Worm (Caenorhabditis elegans) whole organism, young adult: ENCODE data around the gene acbp-4.

Experiments
- B0035.1 ChIP-seq: sonication (generic microtip); optimal IDR thresholded peaks from 2 replicates; lab custom pipeline; 2016; ENCODE audit warnings: missing genetic modification characterization, mild to moderate bottlenecking, missing compliant biosample characterization, missing genotype, missing genetic modification reagents
- D2030.7 ChIP-seq: fragments of 200-800 bp; sonication (Bioruptor generic); IDR thresholded peaks from 2 replicates; pipeline ENCODE4 v1.3.6; 2022; ENCODE audit warnings: missing genetic modification reagents, missing genetic modification characterization, missing compliant biosample characterization
- F22D6.2 ChIP-seq: sonication (generic microtip); optimal IDR thresholded peaks from 2 replicates; lab custom pipeline; 2016; ENCODE audit warnings: mild to moderate bottlenecking, missing genetic modification characterization, missing compliant biosample characterization
- F49E8.2 ChIP-seq: sonication (generic microtip); optimal IDR thresholded peaks from 3 replicates; lab custom pipeline; 2017; ENCODE audit warnings: missing genetic modification characterization, mild to moderate bottlenecking, missing compliant biosample characterization, antibody characterized with exemption, moderate library complexity; ENCODE audit not compliant: insufficient read depth
- F57A8.1 ChIP-seq: fragments of 200-800 bp; sonication (Bioruptor generic); optimal IDR thresholded peaks from 2 replicates; lab custom pipeline; 2018; ENCODE audit warnings: mild to moderate bottlenecking, missing genetic modification characterization, moderate library complexity, missing compliant biosample characterization
- T07F8.4 ChIP-seq: sonication (generic microtip); optimal IDR thresholded peaks from 2 replicates; lab custom pipeline; 2016; ENCODE audit warnings: mild to moderate bottlenecking, missing genetic modification characterization, moderate library complexity, missing compliant biosample characterization
- Y79H2A.3 ChIP-seq: fragments of 200-800 bp; sonication (Bioruptor generic); conservative IDR thresholded peaks from 2 replicates; pipeline ENCODE4 v1.3.6; 2022; ENCODE audit warnings: missing genetic modification reagents, missing genetic modification characterization, missing compliant biosample characterization
- ama-1 ChIP-seq, 3 experiments: fragments of 150-350 bp in 1 of 3; sonication (generic microtip) in 2 of 3; optimal IDR thresholded peaks; 2 replicates each; lab custom pipeline; 2014 to 2018; ENCODE audit warnings: missing biosample characterization in 2 of 3, missing genetic modification characterization in 2 of 3, missing genetic modification reagents in 2 of 3
- attf-5 ChIP-seq: fragments of 200-800 bp; sonication (Bioruptor generic); optimal IDR thresholded peaks from 2 replicates; lab custom pipeline; 2018; ENCODE audit warnings: mild to moderate bottlenecking, missing genetic modification characterization, missing compliant biosample characterization
- bed-2 ChIP-seq: fragments of 200-800 bp; sonication (Bioruptor generic); IDR thresholded peaks from 2 replicates; pipeline ENCODE4 v1.3.6; 2022; ENCODE audit warnings: missing genetic modification reagents, missing genetic modification characterization, missing compliant biosample characterization
- cebp-1 ChIP-seq, 2 experiments: fragments of 200-800 bp in 1 of 2; sonication (Bioruptor generic) in 1 of 2; sonication (generic microtip) in 1 of 2; IDR thresholded peaks in 1 of 2; optimal IDR thresholded peaks in 1 of 2; 2 replicates each; pipeline versions ENCODE4 v1.3.6 to Lab custom; 2017 to 2022; ENCODE audit warnings: missing compliant biosample characterization in 2 of 2, missing genetic modification characterization in 2 of 2, mild to moderate bottlenecking in 1 of 2, missing genetic modification reagents in 1 of 2, moderate library complexity in 1 of 2
- ceh-40 ChIP-seq: fragments of 200-800 bp; sonication (Bioruptor generic); IDR thresholded peaks from 2 replicates; pipeline ENCODE4 v1.3.6; 2022; ENCODE audit warnings: missing genetic modification characterization, missing compliant biosample characterization
- ceh-79 ChIP-seq: sonication (generic microtip); optimal IDR thresholded peaks from 2 replicates; lab custom pipeline; 2017; ENCODE audit warnings: mild to moderate bottlenecking, missing genetic modification characterization, missing compliant biosample characterization
- ceh-91 ChIP-seq: fragments of 200-800 bp; sonication (Bioruptor generic); IDR thresholded peaks from 2 replicates; pipeline ENCODE4 v1.3.6; 2022; ENCODE audit warnings: missing genetic modification reagents, missing genetic modification characterization, missing compliant biosample characterization
- ekl-4 ChIP-seq: fragments of 200-800 bp; sonication (Bioruptor generic); IDR thresholded peaks from 2 replicates; pipeline ENCODE4 v1.3.6; 2022; ENCODE audit warnings: missing genetic modification reagents, missing genetic modification characterization, missing compliant biosample characterization
- hlh-26 ChIP-seq: fragments of 200-800 bp; sonication (Bioruptor generic); conservative IDR thresholded peaks from 2 replicates; pipeline ENCODE4 v1.3.6; 2022; ENCODE audit warnings: missing genetic modification reagents, missing genetic modification characterization, missing compliant biosample characterization
- hmg-20 ChIP-seq: fragments of 200-800 bp; sonication (Bioruptor generic); IDR thresholded peaks from 2 replicates; pipeline ENCODE4 v1.3.6; 2022; ENCODE audit warnings: missing genetic modification reagents, missing genetic modification characterization, missing compliant biosample characterization
- lin-40 ChIP-seq: sonication (generic microtip); optimal IDR thresholded peaks from 2 replicates; lab custom pipeline; 2016; ENCODE audit warnings: missing genetic modification characterization, mild to moderate bottlenecking, missing compliant biosample characterization, missing genotype, missing genetic modification reagents
- lsl-1 ChIP-seq: fragments of 200-800 bp; sonication (Bioruptor generic); optimal IDR thresholded peaks from 2 replicates; lab custom pipeline; 2018; ENCODE audit warnings: mild to moderate bottlenecking, missing genetic modification characterization, moderate library complexity, missing compliant biosample characterization
- madf-10 ChIP-seq: sonication (generic microtip); optimal IDR thresholded peaks from 2 replicates; lab custom pipeline; 2016; ENCODE audit warnings: mild to moderate bottlenecking, missing genetic modification characterization, missing compliant biosample characterization
- madf-6 ChIP-seq: fragments of 200-800 bp; sonication (Bioruptor generic); IDR thresholded peaks from 2 replicates; pipeline ENCODE4 v1.3.6; 2022; ENCODE audit warnings: missing genetic modification reagents, missing genetic modification characterization, missing compliant biosample characterization
- mcd-1 ChIP-seq: fragments of 200-800 bp; sonication (Bioruptor generic); IDR thresholded peaks from 2 replicates; pipeline ENCODE4 v1.3.6; 2022; ENCODE audit warnings: missing genetic modification reagents, missing genetic modification characterization, missing compliant biosample characterization
- mes-4 ChIP-seq: sonication (generic microtip); optimal IDR thresholded peaks from 2 replicates; lab custom pipeline; 2016; ENCODE audit warnings: missing genotype, missing genetic modification characterization, missing compliant biosample characterization
- mxl-1 ChIP-seq: sonication (generic microtip); optimal IDR thresholded peaks from 2 replicates; lab custom pipeline; 2016; ENCODE audit warnings: missing genetic modification characterization, missing compliant biosample characterization
- nhr-80 ChIP-seq: sonication (generic microtip); optimal IDR thresholded peaks from 2 replicates; lab custom pipeline; 2016; ENCODE audit warnings: missing genetic modification characterization, missing compliant biosample characterization
- snpc-4 ChIP-seq, 5 experiments: fragments of 150-350 bp in 1 of 5; sonication (generic microtip) in 4 of 5; optimal IDR thresholded peaks; 2 replicates each; lab custom pipeline; 2014 to 2018; ENCODE audit warnings: missing genetic modification characterization in 5 of 5, missing biosample characterization in 3 of 5, antibody characterized with exemption in 2 of 5, mild to moderate bottlenecking in 2 of 5, missing compliant biosample characterization in 2 of 5, missing genotype in 2 of 5, moderate library complexity in 2 of 5, missing genetic modification reagents in 1 of 5
- somi-1 ChIP-seq: fragments of 200-800 bp; sonication (Bioruptor generic); optimal IDR thresholded peaks from 2 replicates; lab custom pipeline; 2018; ENCODE audit warnings: mild to moderate bottlenecking, missing genetic modification characterization, missing compliant biosample characterization
- tbx-9 ChIP-seq: sonication (generic microtip); optimal IDR thresholded peaks from 2 replicates; lab custom pipeline; 2016; ENCODE audit warnings: borderline replicate concordance, missing genetic modification characterization, inconsistent platforms, missing compliant biosample characterization
- zim-3 ChIP-seq: sonication (generic microtip); optimal IDR thresholded peaks from 2 replicates; lab custom pipeline; 2017; ENCODE audit warnings: mild to moderate bottlenecking, missing genetic modification characterization, moderate library complexity, missing compliant biosample characterization
- ztf-22 ChIP-seq: fragments of 200-800 bp; sonication (Bioruptor generic); optimal IDR thresholded peaks from 2 replicates; lab custom pipeline; 2018; ENCODE audit warnings: mild to moderate bottlenecking, missing genetic modification characterization, moderate library complexity, missing compliant biosample characterization
- ztf-28 ChIP-seq: fragments of 200-800 bp; sonication (Bioruptor generic); IDR thresholded peaks from 2 replicates; pipeline ENCODE4 v1.3.6; 2022; ENCODE audit warnings: missing genetic modification reagents, missing genetic modification characterization, missing compliant biosample characterization

Gene acbp-4

ce11 chrIII:7271083-7271482 is 37.8 kb downstream of the acbp-4 start:
- TF ChIP-seq somi-1 (GFP tag; lab: Kevin White, UChicago), result peak; percentile 36
- TF ChIP-seq nhr-80 (tag; lab: Kevin White, UChicago), result peak; percentile 22
- TF ChIP-seq F57A8.1, result no peak
- TF ChIP-seq zim-3 (tag; lab: Kevin White, UChicago), result no peak
- TF ChIP-seq B0035.1, result no peak
- TF ChIP-seq madf-10, result no peak
- TF ChIP-seq lin-40 (tag; lab: Kevin White, UChicago), result no peak
- peak; percentile 36 for TF ChIP-seq ama-1 (optimal IDR thresholded peaks at IDR 0.05; lab: Kevin White, UChicago)
- TF ChIP-seq ama-1 (GFP tag; optimal IDR thresholded peaks at IDR 0.05; lab: Kevin White, UChicago), result no peak
- no peak for TF ChIP-seq bed-2

ce11 chrIII:7263028-7263427 is 45.9 kb downstream of the acbp-4 start:
- no peak for TF ChIP-seq hmg-20 (GFP tag; lab: Robert Waterston, UW)
- TF ChIP-seq mes-4 (tag; lab: Kevin White, UChicago), result no peak
- no peak for TF ChIP-seq tbx-9 (tag; lab: Kevin White, UChicago)
- no peak for TF ChIP-seq F22D6.2
- no peak for TF ChIP-seq zim-3 (tag; lab: Kevin White, UChicago)

- TF ChIP-seq mcd-1 (GFP tag; lab: Robert Waterston, UW) (no peak), lsl-1 (GFP tag; lab: Kevin White, UChicago) (no peak), T07F8.4 (tag; lab: Kevin White, UChicago) (no peak), F57A8.1 (no peak), ceh-79 (tag; lab: Kevin White, UChicago) (no peak), B0035.1 (no peak), cebp-1 (GFP tag; IDR thresholded peaks at IDR 0.05; lab: Robert Waterston, UW) (no peak), cebp-1 (tag; optimal IDR thresholded peaks at IDR 0.05; lab: Kevin White, UChicago) (no peak), F49E8.2 (tag; lab: Kevin White, UChicago) (no peak), ceh-40 (GFP tag; lab: Robert Waterston, UW) (no peak), snpc-4 (GFP tag; optimal IDR thresholded peaks at IDR 0.05; lab: Kevin White, UChicago) (no peak), snpc-4 (tag; optimal IDR thresholded peaks at IDR 0.05; lab: Kevin White, UChicago) (no peak), madf-6 (GFP tag; lab: Robert Waterston, UW) (no peak), attf-5 (GFP tag; lab: Kevin White, UChicago) (no peak)
- TF ChIP-seq, all 124 proteins: peak for 0
Observed at ce11 chrIII:7262592-7262991, 46.3 kb downstream of the acbp-4 start.

- TF ChIP-seq ekl-4 (GFP tag; lab: Robert Waterston, UW) (no peak), ztf-22 (GFP tag; lab: Kevin White, UChicago) (no peak), Y79H2A.3 (GFP tag; lab: Robert Waterston, UW) (no peak), ceh-91 (GFP tag; lab: Robert Waterston, UW) (no peak), mxl-1 (no peak), hlh-26 (no peak), D2030.7 (GFP tag; lab: Robert Waterston, UW) (no peak), T07F8.4 (tag; lab: Kevin White, UChicago) (no peak), ztf-28 (no peak)
Observed at ce11 chrIII:7258931-7259330, 50.0 kb downstream of the acbp-4 start, which contains the start of gene B0361.4. B0361.4 (plus strand) TSS chrIII:7258991.
